Fruit fly (Drosophila melanogaster) whole organism, prepupa: ENCODE results near the gene mRpS11.

Experiments
- Blimp-1 ChIP-seq: fragments of 200-800 bp; sonication (Bioruptor generic); optimal IDR thresholded peaks from 3 replicates; lab custom pipeline; 2017; ENCODE audit warnings: missing biosample characterization, missing genetic modification characterization, mild to moderate bottlenecking, moderate library complexity, missing genetic modification reagents
- CG11294 ChIP-seq: fragments of 200-800 bp; sonication (Bioruptor generic); IDR thresholded peaks from 2 replicates; pipeline ENCODE4 v1.3.6; 2022; ENCODE audit warnings: missing biosample characterization, missing genetic modification characterization
- CG16779 ChIP-seq: fragments of 200-800 bp; sonication (Bioruptor generic); optimal IDR thresholded peaks from 3 replicates; lab custom pipeline; 2017; ENCODE audit warnings: missing biosample characterization, mild to moderate bottlenecking, missing genetic modification characterization
- CG32006 ChIP-seq: fragments of 200-800 bp; sonication (Bioruptor generic); optimal IDR thresholded peaks from 3 replicates; lab custom pipeline; 2017; ENCODE audit warnings: missing biosample characterization, mild to moderate bottlenecking, missing genetic modification characterization
- CG6854 ChIP-seq: fragments of 200-800 bp; sonication (Bioruptor generic); optimal IDR thresholded peaks from 2 replicates; lab custom pipeline; 2017; ENCODE audit warnings: missing biosample characterization, mild to moderate bottlenecking, missing genetic modification characterization
- Gug ChIP-seq: fragments of 200-800 bp; sonication (Bioruptor generic); IDR thresholded peaks from 2 replicates; pipeline ENCODE4 v1.3.6; 2022; ENCODE audit warnings: missing biosample characterization, missing genetic modification characterization
- Hr38 ChIP-seq: sonication (Bioruptor generic); optimal IDR thresholded peaks from 2 replicates; lab custom pipeline; 2016; ENCODE audit warnings: missing biosample characterization, missing genetic modification characterization
- Sox102F ChIP-seq: fragments of 200-800 bp; sonication (Bioruptor generic); optimal IDR thresholded peaks from 2 replicates; lab custom pipeline; 2016; ENCODE audit warnings: missing biosample characterization, mild to moderate bottlenecking, missing genetic modification characterization
- Sox14 ChIP-seq: fragments of 200-800 bp; sonication (Bioruptor generic); optimal IDR thresholded peaks from 3 replicates; lab custom pipeline; 2016; ENCODE audit warnings: missing biosample characterization, missing genetic modification characterization
- cyc ChIP-seq: fragments of 200-800 bp; sonication (Bioruptor generic); optimal IDR thresholded peaks from 3 replicates; lab custom pipeline; 2016; ENCODE audit warnings: missing biosample characterization, missing genetic modification characterization
- eg ChIP-seq: fragments of 200-800 bp; sonication (Bioruptor generic); IDR thresholded peaks from 3 replicates; pipeline ENCODE4 v1.3.6; 2022; ENCODE audit warnings: missing biosample characterization, missing genetic modification characterization
- topi ChIP-seq: fragments of 200-800 bp; sonication (Bioruptor generic); optimal IDR thresholded peaks from 3 replicates; lab custom pipeline; 2016; ENCODE audit warnings: missing biosample characterization, missing genetic modification characterization

DNA sequence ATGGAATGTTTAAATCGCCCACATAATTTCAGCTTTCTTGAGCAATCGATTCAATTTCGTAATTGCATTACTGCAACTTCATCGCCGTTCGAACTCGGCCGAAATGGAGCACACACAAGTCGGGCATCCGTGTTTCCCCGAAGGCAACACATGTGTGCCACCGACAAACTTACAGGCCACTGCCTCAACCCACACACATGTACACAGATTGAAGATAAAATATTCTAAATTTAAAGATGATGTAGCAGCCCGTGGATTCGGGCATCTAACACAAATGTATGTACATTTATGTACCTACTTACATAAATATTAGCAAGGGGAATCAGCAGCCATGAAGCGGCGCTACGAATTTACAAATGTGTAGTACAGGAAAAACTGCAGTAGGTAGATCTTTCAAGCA lies 6.5 kb upstream of the mRpS11 start:
- TF ChIP-seq cyc: no peak
- no peak for TF ChIP-seq Hr38 (GFP tag; lab: Kevin White, UChicago)
- no peak for TF ChIP-seq Blimp-1
- no peak for TF ChIP-seq CG32006
- TF ChIP-seq Sox102F (GFP tag; lab: Kevin White, UChicago): no peak
- TF ChIP-seq CG11294 (GFP tag; lab: Robert Waterston, UW): no peak
- TF ChIP-seq eg: no peak
- no peak for TF ChIP-seq topi (GFP tag; lab: Kevin White, UChicago)
- TF ChIP-seq Sox14 (GFP tag; lab: Kevin White, UChicago): no peak
- no peak for TF ChIP-seq CG6854 (GFP tag; lab: Kevin White, UChicago)
- TF ChIP-seq CG16779: no peak
- TF ChIP-seq Gug (GFP tag; lab: Robert Waterston, UW): no peak
